Fruit fly (Drosophila melanogaster): ENCODE results near the gene CG8745.
A peak's percentile ranks its signal among the peaks of the same experiment; 100 is the strongest.

Gene CG8745

DNA sequence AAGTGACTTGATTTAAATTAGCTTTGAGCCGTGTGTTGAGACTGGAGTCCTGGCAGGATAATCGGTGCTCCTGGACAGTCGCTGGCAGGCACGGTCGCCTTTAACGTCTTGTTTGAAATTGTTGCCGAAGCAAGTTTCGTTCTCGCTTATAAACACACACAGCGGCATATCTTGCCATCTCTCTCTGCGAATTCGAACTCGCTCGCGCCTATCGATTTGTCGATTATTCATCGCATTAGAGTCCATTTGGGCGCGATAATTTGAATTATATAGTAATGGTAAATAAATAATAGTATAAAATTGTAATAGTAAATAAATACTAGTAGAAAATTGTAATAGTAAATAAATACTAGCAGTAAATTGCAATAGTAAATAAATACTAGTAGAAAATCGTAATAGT lies at the start of gene CG8745 (continued):
- TF ChIP-seq pita (GFP tag; optimal IDR thresholded peaks at IDR 0.05) = no peak
- peak; percentile 1 for TF ChIP-seq HmgD (GFP tag; optimal IDR thresholded peaks at IDR 0.05)
- no peak for TF ChIP-seq Poxn (GFP tag; IDR thresholded peaks at IDR 0.05)
- no peak for TF ChIP-seq Atf-2 (GFP tag; optimal IDR thresholded peaks at IDR 0.05)
- no peak for TF ChIP-seq corto (GFP tag; optimal IDR thresholded peaks at IDR 0.05)
- no peak for TF ChIP-seq caup (GFP tag; optimal IDR thresholded peaks at IDR 0.05; ENCODE audit: severe bottlenecking)
- no peak for TF ChIP-seq Nf-YA (GFP tag; IDR thresholded peaks at IDR 0.05)
- no peak for TF ChIP-seq vvl (GFP tag; IDR thresholded peaks at IDR 0.05)
- TF ChIP-seq BtbVII (GFP tag; optimal IDR thresholded peaks at IDR 0.05) = no peak
- TF ChIP-seq Deaf1 (tag; optimal IDR thresholded peaks at IDR 0.05) = peak; percentile 78
- no peak for TF ChIP-seq CG6689 (GFP tag; IDR thresholded peaks at IDR 0.05)
- TF ChIP-seq pfk (GFP tag; optimal IDR thresholded peaks at IDR 0.05) = no peak
- peak; percentile 40 for TF ChIP-seq CG2116 (GFP tag; optimal IDR thresholded peaks at IDR 0.05)
- TF ChIP-seq Ets65A (GFP tag) = no peak
- TF ChIP-seq Xbp1 (GFP tag; optimal IDR thresholded peaks at IDR 0.05) = no peak
- TF ChIP-seq CG12744 (GFP tag; optimal IDR thresholded peaks at IDR 0.05) = no peak
- no peak for TF ChIP-seq croc (GFP tag; conservative IDR thresholded peaks at IDR 0.05)
- no peak for TF ChIP-seq Ptx1 (GFP tag; IDR thresholded peaks at IDR 0.05)
- TF ChIP-seq inv (GFP tag; IDR thresholded peaks at IDR 0.05; ENCODE audit: partially characterized antibody) = peak; percentile 57
- TF ChIP-seq trem (tag; optimal IDR thresholded peaks at IDR 0.05) = peak; percentile 38
- no peak for TF ChIP-seq CG42726 (GFP tag; IDR thresholded peaks at IDR 0.05; ENCODE audit: partially characterized antibody)
- TF ChIP-seq ato (GFP tag; IDR thresholded peaks at IDR 0.05; ENCODE audit: partially characterized antibody) = peak; percentile 46; the same call in 1 of the 2 replicates
- TF ChIP-seq H2.0 (GFP tag; IDR thresholded peaks at IDR 0.05) = no peak
- no peak for TF ChIP-seq CG18262 (tag; optimal IDR thresholded peaks at IDR 0.05)
- TF ChIP-seq Drgx (GFP tag; IDR thresholded peaks at IDR 0.05) = no peak
- TF ChIP-seq Scr (GFP tag; IDR thresholded peaks at IDR 0.05; ENCODE audit: partially characterized antibody) = peak; percentile 79
- no peak for TF ChIP-seq CG2875 (GFP tag; optimal IDR thresholded peaks at IDR 0.05)
- TF ChIP-seq CG16863 (GFP tag; optimal IDR thresholded peaks at IDR 0.05) = no peak
- TF ChIP-seq knrl (GFP tag; IDR thresholded peaks at IDR 0.05; ENCODE audit: partially characterized antibody) = peak; percentile 74
- TF ChIP-seq Atf3 (GFP tag; optimal IDR thresholded peaks at IDR 0.05) = no peak
- TF ChIP-seq CG10366 (GFP tag; IDR thresholded peaks at IDR 0.05) = no peak
- no peak for TF ChIP-seq disco-r (GFP tag; optimal IDR thresholded peaks at IDR 0.05)
- TF ChIP-seq gsb-n (tag; optimal IDR thresholded peaks at IDR 0.05) = no peak
- no peak for TF ChIP-seq rib (GFP tag; IDR thresholded peaks at IDR 0.05)
- TF ChIP-seq tna (GFP tag; IDR thresholded peaks at IDR 0.05; ENCODE audit: partially characterized antibody) = no peak; the same call in 1 of the 2 replicates
- peak; percentile 56; the same call in 2 of the 3 replicates for TF ChIP-seq CG7963 (GFP tag; IDR thresholded peaks at IDR 0.05; ENCODE audit: partially characterized antibody)
- TF ChIP-seq ham (GFP tag; IDR thresholded peaks at IDR 0.05) = no peak
- no peak for TF ChIP-seq CG1233 (GFP tag; optimal IDR thresholded peaks at IDR 0.05)
- TF ChIP-seq CG34224 (GFP tag; IDR thresholded peaks at IDR 0.05; ENCODE audit: partially characterized antibody) = peak; percentile 67; the same call in 2 of the 3 replicates
- peak; percentile 68; the same call in 1 of the 3 replicates for TF ChIP-seq CG16813 (GFP tag; IDR thresholded peaks at IDR 0.05; ENCODE audit: partially characterized antibody)
- TF ChIP-seq YL-1 (GFP tag; optimal IDR thresholded peaks at IDR 0.05) = no peak
- TF ChIP-seq Sox102F (GFP tag; optimal IDR thresholded peaks at IDR 0.05) = no peak
- no peak for TF ChIP-seq CG10209 (GFP tag; optimal IDR thresholded peaks at IDR 0.05)
- TF ChIP-seq hth (optimal IDR thresholded peaks at IDR 0.05) = no peak
- no peak for TF ChIP-seq Stat92E (GFP tag; optimal IDR thresholded peaks at IDR 0.05)
- TF ChIP-seq aop (GFP tag; IDR thresholded peaks at IDR 0.05) = no peak
- no peak for TF ChIP-seq pnt (GFP tag; optimal IDR thresholded peaks at IDR 0.05)
- TF ChIP-seq sna (GFP tag; IDR thresholded peaks at IDR 0.05; ENCODE audit: partially characterized antibody) = peak; percentile 62; the same call in 1 of the 2 replicates
- no peak for TF ChIP-seq CG5180 (GFP tag; optimal IDR thresholded peaks at IDR 0.05)
- no peak for TF ChIP-seq Side (GFP tag; optimal IDR thresholded peaks at IDR 0.05)

Data from whole organism, embryonic.